Worm (Caenorhabditis elegans): ENCODE measurements around the gene F58G6.7.

DNA sequence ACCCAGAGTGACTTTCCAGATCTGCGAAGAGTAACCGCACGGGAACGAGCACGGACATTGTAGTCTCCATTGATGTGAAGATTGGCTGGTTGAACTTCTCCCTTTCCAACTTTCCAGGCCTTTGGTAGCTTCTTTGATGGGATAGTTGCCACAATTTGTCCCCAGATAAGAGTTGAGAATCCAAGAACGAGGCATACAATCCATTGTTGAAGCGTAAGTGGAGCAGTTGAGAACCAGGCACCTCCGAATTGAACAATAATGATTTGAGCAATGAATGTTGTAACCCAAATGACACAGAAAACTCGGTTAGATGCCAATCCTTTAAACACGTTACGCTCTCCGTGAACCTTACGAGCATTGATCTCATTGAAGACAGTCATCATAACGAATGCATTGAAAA, 27.1 kb upstream of the F58G6.7 start:
- no peak for TF ChIP-seq pha-4 (tag; optimal IDR thresholded peaks at IDR 0.05)
- TF ChIP-seq snpc-4 (tag; optimal IDR thresholded peaks at IDR 0.05): no peak
- no peak for TF ChIP-seq nhr-2 (tag; optimal IDR thresholded peaks at IDR 0.05)
